Fruit fly (Drosophila melanogaster): ENCODE results near the gene per.

DNA sequence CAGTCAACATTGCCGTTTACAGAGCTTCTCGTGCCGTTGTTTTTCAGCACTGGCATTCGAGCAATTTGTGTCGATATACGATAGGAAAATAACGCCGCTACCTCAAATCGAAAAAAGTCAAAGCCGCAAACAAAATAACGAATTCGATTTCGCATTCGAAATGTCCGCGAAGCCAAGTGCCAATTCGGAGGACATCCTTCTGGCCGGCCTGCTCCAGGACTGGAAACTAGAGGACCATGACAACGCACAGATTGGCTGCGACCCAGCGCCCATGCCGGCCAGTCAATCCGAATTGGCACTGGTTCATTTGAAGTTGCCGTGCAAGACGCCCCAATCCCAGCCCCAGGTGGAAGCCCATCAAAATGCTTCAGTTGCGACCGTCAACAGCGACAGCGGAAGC lies 29.4 kb downstream of the per start:
- TF ChIP-seq Hr38 (GFP tag; optimal IDR thresholded peaks at IDR 0.05) (no peak), Eip75B (GFP tag; optimal IDR thresholded peaks at IDR 0.05) (no peak), Sox102F (GFP tag; optimal IDR thresholded peaks at IDR 0.05) (no peak), CG6808 (GFP tag; optimal IDR thresholded peaks at IDR 0.05) (no peak), Ets96B (tag; optimal IDR thresholded peaks at IDR 0.05) (no peak), ss (GFP tag; optimal IDR thresholded peaks at IDR 0.05) (no peak), CG6854 (GFP tag; optimal IDR thresholded peaks at IDR 0.05) (no peak), CG6276 (GFP tag; optimal IDR thresholded peaks at IDR 0.05) (no peak), eg (GFP tag; IDR thresholded peaks at IDR 0.05) (no peak), CG15336 (GFP tag; IDR thresholded peaks at IDR 0.05) (no peak)
